Worm (Caenorhabditis elegans) whole organism, midembryonic: Measurements from ENCODE around the gene chtb-3.

Source experiments
- T22C8.4 ChIP-seq: fragments of 200-800 bp; sonication (Bioruptor generic); IDR thresholded peaks from 2 replicates; pipeline ENCODE4 v1.3.6; 2022; ENCODE audit warnings: missing genetic modification characterization, missing compliant biosample characterization
- cog-1 ChIP-seq: sonication (generic microtip); optimal IDR thresholded peaks from 2 replicates; lab custom pipeline; 2016; ENCODE audit warnings: missing genetic modification characterization, missing compliant biosample characterization
- flt-1 ChIP-seq: fragments of 200-800 bp; sonication (Bioruptor generic); IDR thresholded peaks from 2 replicates; pipeline ENCODE4 v1.3.6; 2022; ENCODE audit warnings: missing genetic modification characterization, missing compliant biosample characterization
- ref-1 ChIP-seq: fragments of 200-800 bp; sonication (Bioruptor generic); conservative IDR thresholded peaks from 2 replicates; pipeline ENCODE4 v1.3.6; 2022; ENCODE audit warnings: missing genetic modification reagents, missing genetic modification characterization, missing compliant biosample characterization
- ztf-29 ChIP-seq: fragments of 200-800 bp; sonication (Bioruptor generic); IDR thresholded peaks from 2 replicates; pipeline ENCODE4 v1.3.6; 2022; ENCODE audit warnings: missing genetic modification reagents, missing genetic modification characterization, missing compliant biosample characterization

DNA sequence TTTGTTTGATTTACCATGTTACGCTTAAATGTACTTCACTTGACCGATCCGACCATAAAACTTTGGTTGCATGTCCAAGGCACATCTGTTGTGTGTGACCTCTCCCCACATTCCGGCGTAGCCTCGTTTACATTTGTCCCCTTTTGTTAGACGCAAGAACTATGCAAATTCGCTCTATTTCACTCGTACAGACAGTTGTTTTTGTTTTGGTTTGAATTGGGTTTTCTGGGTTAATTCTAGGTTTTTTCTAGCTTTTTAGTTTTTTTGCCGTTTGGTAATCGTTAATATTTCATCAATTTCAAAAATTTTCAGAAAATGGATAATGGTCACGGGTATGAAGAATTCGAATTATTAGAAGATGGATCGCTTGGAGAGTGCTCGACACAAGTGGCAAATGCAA is 26.6 kb downstream of the chtb-3 start, which contains the start of gene mom-1:
- TF ChIP-seq ref-1 (GFP tag; lab: Robert Waterston, UW): no peak
- no peak for TF ChIP-seq ztf-29 (GFP tag; lab: Robert Waterston, UW)
- TF ChIP-seq flt-1 (GFP tag; lab: Robert Waterston, UW): no peak
- TF ChIP-seq T22C8.4: no peak
- TF ChIP-seq cog-1 (tag; lab: Kevin White, UChicago): no peak
